Worm (Caenorhabditis elegans): ENCODE data around the gene fbxa-188.
A peak's percentile ranks its signal among the peaks of the same experiment; 100 is the strongest.

The fbxa-188 gene

ce11 chrV:17344876-17345275 is at the start of gene fbxa-188, which contains the start of gene fbxa-189:
Gene fbxa-188 (minus strand): TSS chrV:17344926.
Gene fbxa-189 (plus strand): TSS chrV:17345214.
- TF ChIP-seq dao-5 (tag; optimal IDR thresholded peaks at IDR 0.05): no peak
- no peak for TF ChIP-seq him-1 (tag; optimal IDR thresholded peaks at IDR 0.05)
- no peak for TF ChIP-seq W03F9.2 (tag; optimal IDR thresholded peaks at IDR 0.05)

ce11 chrV:17379932-17380331 is 35.2 kb upstream of the fbxa-188 start, which contains the start of gene Y20C6A.4:
Gene Y20C6A.4 (plus strand): TSS chrV:17380232.
- TF ChIP-seq him-1 (tag; optimal IDR thresholded peaks at IDR 0.05) (no peak), dao-5 (tag; optimal IDR thresholded peaks at IDR 0.05) (no peak), W03F9.2 (tag; optimal IDR thresholded peaks at IDR 0.05) (no peak)

- TF ChIP-seq him-1 (tag; optimal IDR thresholded peaks at IDR 0.05): no peak
- no peak for TF ChIP-seq W03F9.2 (tag; optimal IDR thresholded peaks at IDR 0.05)
- TF ChIP-seq dao-5 (tag; optimal IDR thresholded peaks at IDR 0.05): no peak
Observed at ce11 chrV:17377140-17377539, 32.4 kb upstream of the fbxa-188 start, which contains the start of gene fbxb-7. Gene fbxb-7 (plus strand): TSS chrV:17377406.

- no peak for TF ChIP-seq W03F9.2 (tag; optimal IDR thresholded peaks at IDR 0.05)
- no peak for TF ChIP-seq him-1 (tag; optimal IDR thresholded peaks at IDR 0.05)
- no peak for TF ChIP-seq dao-5 (tag; optimal IDR thresholded peaks at IDR 0.05)
Observed at ce11 chrV:17376639-17377038, 31.9 kb upstream of the fbxa-188 start, which contains the start of gene Y20C6A.1. Gene Y20C6A.1 (minus strand): TSS chrV:17376745.

ce11 chrV:17352827-17353373 is 8.2 kb upstream of the fbxa-188 start, which contains the start of the genes fbxa-134 and F47H4.2:
Gene fbxa-134 (minus strand): TSS chrV:17352870.
Gene F47H4.2 (plus strand): TSS chrV:17353323.
- no peak for TF ChIP-seq dao-5 (tag; optimal IDR thresholded peaks at IDR 0.05)
- TF ChIP-seq him-1 (tag; optimal IDR thresholded peaks at IDR 0.05): no peak
- TF ChIP-seq W03F9.2 (tag; optimal IDR thresholded peaks at IDR 0.05): peak; percentile 14

ce11 chrV:17350093-17350492 is 5.4 kb upstream of the fbxa-188 start, which contains the start of gene lsy-27:
Gene lsy-27 (minus strand): TSS chrV:17350193.
- no peak for TF ChIP-seq W03F9.2 (tag; optimal IDR thresholded peaks at IDR 0.05)
- no peak for TF ChIP-seq him-1 (tag; optimal IDR thresholded peaks at IDR 0.05)
- TF ChIP-seq dao-5 (tag; optimal IDR thresholded peaks at IDR 0.05): no peak

ce11 chrV:17347602-17348001 is 2.9 kb upstream of the fbxa-188 start, which contains the start of gene skr-5:
Gene skr-5 (plus strand): TSS chrV:17347902.
- TF ChIP-seq W03F9.2 (tag; optimal IDR thresholded peaks at IDR 0.05) (no peak), dao-5 (tag; optimal IDR thresholded peaks at IDR 0.05) (no peak), him-1 (tag; optimal IDR thresholded peaks at IDR 0.05) (no peak)

ce11 chrV:17339349-17339748 is 5.4 kb downstream of the fbxa-188 start:
- TF ChIP-seq dao-5 (tag; optimal IDR thresholded peaks at IDR 0.05) (no peak), W03F9.2 (tag; optimal IDR thresholded peaks at IDR 0.05) (no peak), him-1 (tag; optimal IDR thresholded peaks at IDR 0.05) (no peak)

- no peak for TF ChIP-seq W03F9.2 (tag; optimal IDR thresholded peaks at IDR 0.05)
- no peak for TF ChIP-seq dao-5 (tag; optimal IDR thresholded peaks at IDR 0.05)
- TF ChIP-seq him-1 (tag; optimal IDR thresholded peaks at IDR 0.05): no peak
Observed at ce11 chrV:17331340-17331739, 13.4 kb downstream of the fbxa-188 start, which contains the start of gene fbxa-185. Gene fbxa-185 (plus strand): TSS chrV:17331640.

ce11 chrV:17328497-17328896 is 16.2 kb downstream of the fbxa-188 start, which contains the start of gene srg-44:
Gene srg-44 (plus strand): TSS chrV:17328797.
- TF ChIP-seq dao-5 (tag; optimal IDR thresholded peaks at IDR 0.05) (no peak), W03F9.2 (tag; optimal IDR thresholded peaks at IDR 0.05) (no peak), him-1 (tag; optimal IDR thresholded peaks at IDR 0.05) (no peak)

ce11 chrV:17327867-17328266 is 16.9 kb downstream of the fbxa-188 start, which contains the start of gene sdz-16:
Gene sdz-16 (minus strand): TSS chrV:17327967.
- no peak for TF ChIP-seq dao-5 (tag; optimal IDR thresholded peaks at IDR 0.05)
- TF ChIP-seq him-1 (tag; optimal IDR thresholded peaks at IDR 0.05): no peak
- no peak for TF ChIP-seq W03F9.2 (tag; optimal IDR thresholded peaks at IDR 0.05)

- TF ChIP-seq dao-5 (tag; optimal IDR thresholded peaks at IDR 0.05) (no peak), W03F9.2 (tag; optimal IDR thresholded peaks at IDR 0.05) (no peak), him-1 (tag; optimal IDR thresholded peaks at IDR 0.05) (no peak)
Observed at ce11 chrV:17323876-17324275, 20.9 kb downstream of the fbxa-188 start.

ce11 chrV:17322397-17322909 is 22.3 kb downstream of the fbxa-188 start, which contains the start of gene F31E9.3:
Gene F31E9.3 (plus strand): TSS chrV:17322590.
- TF ChIP-seq him-1 (tag; optimal IDR thresholded peaks at IDR 0.05) (no peak), W03F9.2 (tag; optimal IDR thresholded peaks at IDR 0.05) (no peak), dao-5 (tag; optimal IDR thresholded peaks at IDR 0.05) (no peak)

- TF ChIP-seq dao-5 (tag; optimal IDR thresholded peaks at IDR 0.05) (no peak), him-1 (tag; optimal IDR thresholded peaks at IDR 0.05) (no peak), W03F9.2 (tag; optimal IDR thresholded peaks at IDR 0.05) (no peak)
Observed at ce11 chrV:17317786-17318185, 26.9 kb downstream of the fbxa-188 start, which contains the start of gene srz-58. Gene srz-58 (plus strand): TSS chrV:17318147.

Data from whole organism, L4/young adult.